Worm (Caenorhabditis elegans) whole organism, L3 larva: ENCODE measurements around the gene clec-60.

Source experiments
- R02D3.7 ChIP-seq: fragments of 150-350 bp; optimal IDR thresholded peaks from 2 replicates; lab custom pipeline; 2014; ENCODE audit warnings: missing biosample characterization, missing genetic modification characterization
- ZK546.5 ChIP-seq: sonication (generic microtip); optimal IDR thresholded peaks from 2 replicates; lab custom pipeline; 2017; ENCODE audit warnings: missing biosample characterization, missing genetic modification characterization
- aly-2 ChIP-seq: fragments of 150-350 bp; optimal IDR thresholded peaks from 2 replicates; lab custom pipeline; 2014; ENCODE audit warnings: missing biosample characterization, missing genetic modification characterization
- ama-1 ChIP-seq: fragments of 150-350 bp; optimal IDR thresholded peaks from 2 replicates; lab custom pipeline; 2018
- ceh-16 ChIP-seq: sonication (generic microtip); optimal IDR thresholded peaks from 2 replicates; lab custom pipeline; 2017; ENCODE audit warnings: missing biosample characterization, missing genetic modification characterization
- ceh-28 ChIP-seq: fragments of 150-350 bp; optimal IDR thresholded peaks from 2 replicates; lab custom pipeline; 2014; ENCODE audit warnings: missing biosample characterization, missing genetic modification reagents, missing genetic modification characterization
- ceh-82 ChIP-seq: fragments of 150-350 bp; optimal IDR thresholded peaks from 2 replicates; lab custom pipeline; 2014; ENCODE audit warnings: missing biosample characterization, missing genetic modification characterization
- ceh-9 ChIP-seq: sonication (generic microtip); optimal IDR thresholded peaks from 2 replicates; lab custom pipeline; 2018; ENCODE audit warnings: missing biosample characterization, missing genetic modification characterization
- daf-12 ChIP-seq: fragments of 150-350 bp; optimal IDR thresholded peaks from 2 replicates; lab custom pipeline; 2014; ENCODE audit warnings: missing biosample characterization, missing genetic modification reagents, missing genetic modification characterization
- egl-27 ChIP-seq: sonication (generic microtip); optimal IDR thresholded peaks from 4 replicates; lab custom pipeline; 2017; ENCODE audit warnings: missing biosample characterization, missing genetic modification reagents, missing genetic modification characterization
- elt-1 ChIP-seq: fragments of 150-350 bp; optimal IDR thresholded peaks from 2 replicates; lab custom pipeline; 2014; ENCODE audit warnings: missing biosample characterization, missing genetic modification characterization
- elt-2 ChIP-seq: sonication (generic microtip); optimal IDR thresholded peaks from 2 replicates; lab custom pipeline; 2016; ENCODE audit warnings: missing genetic modification reagents, mild to moderate bottlenecking, missing genetic modification characterization, missing compliant biosample characterization
- elt-3 ChIP-seq, 3 experiments: fragments of 150-350 bp in 1 of 3; sonication (generic microtip) in 2 of 3; optimal IDR thresholded peaks; 2 replicates in 2 of 3; 4 replicates in 1 of 3; lab custom pipeline; 2014 to 2017; ENCODE audit warnings: missing biosample characterization in 3 of 3, missing genetic modification characterization in 3 of 3
- fkh-10 ChIP-seq: sonication (generic microtip); optimal IDR thresholded peaks from 2 replicates; lab custom pipeline; 2017; ENCODE audit warnings: missing biosample characterization, missing genetic modification reagents, missing genetic modification characterization
- fkh-2 ChIP-seq: fragments of 150-350 bp; optimal IDR thresholded peaks from 2 replicates; lab custom pipeline; 2014; ENCODE audit warnings: missing biosample characterization, missing genetic modification reagents, missing genetic modification characterization
- fos-1 ChIP-seq: fragments of 150-350 bp; optimal IDR thresholded peaks from 2 replicates; lab custom pipeline; 2014; ENCODE audit warnings: missing biosample characterization, missing genetic modification characterization
- hmg-11 ChIP-seq: sonication (generic microtip); optimal IDR thresholded peaks from 2 replicates; lab custom pipeline; 2016; ENCODE audit warnings: missing genetic modification characterization, missing compliant biosample characterization
- jun-1 ChIP-seq: fragments of 150-350 bp; optimal IDR thresholded peaks from 2 replicates; lab custom pipeline; 2014; ENCODE audit warnings: missing biosample characterization, missing genetic modification reagents, missing genetic modification characterization
- lin-15B ChIP-seq: fragments of 150-350 bp; optimal IDR thresholded peaks from 2 replicates; lab custom pipeline; 2014; ENCODE audit warnings: missing biosample characterization, missing genetic modification characterization
- lin-39 ChIP-seq: fragments of 150-350 bp; optimal IDR thresholded peaks from 2 replicates; lab custom pipeline; 2018; ENCODE audit warnings: missing biosample characterization, missing genetic modification reagents, missing genetic modification characterization
- lsy-12 ChIP-seq: sonication (generic microtip); optimal IDR thresholded peaks from 2 replicates; lab custom pipeline; 2016; ENCODE audit warnings: mild to moderate bottlenecking, missing genetic modification characterization, missing compliant biosample characterization
- mdl-1 ChIP-seq: fragments of 150-350 bp; optimal IDR thresholded peaks from 2 replicates; lab custom pipeline; 2014; ENCODE audit warnings: missing biosample characterization, missing genetic modification characterization
- mml-1 ChIP-seq: fragments of 150-350 bp; sonication (generic microtip); optimal IDR thresholded peaks from 3 replicates; lab custom pipeline; 2014; ENCODE audit warnings: missing biosample characterization, missing genetic modification characterization
- nhr-11 ChIP-seq: fragments of 150-350 bp; optimal IDR thresholded peaks from 2 replicates; lab custom pipeline; 2014; ENCODE audit warnings: missing biosample characterization, missing genetic modification characterization
- nhr-23 ChIP-seq: fragments of 150-350 bp; optimal IDR thresholded peaks from 2 replicates; lab custom pipeline; 2014; ENCODE audit warnings: missing biosample characterization, missing genetic modification reagents, missing genetic modification characterization
- nhr-237 ChIP-seq: fragments of 150-350 bp; optimal IDR thresholded peaks from 2 replicates; lab custom pipeline; 2014; ENCODE audit warnings: missing biosample characterization, missing genetic modification characterization
- nhr-25 ChIP-seq: sonication (generic microtip); optimal IDR thresholded peaks from 2 replicates; lab custom pipeline; 2017; ENCODE audit warnings: missing biosample characterization, missing genetic modification characterization
- nhr-28 ChIP-seq: fragments of 150-350 bp; optimal IDR thresholded peaks from 2 replicates; lab custom pipeline; 2014; ENCODE audit warnings: missing biosample characterization, missing genetic modification characterization
- nhr-43 ChIP-seq: sonication (generic microtip); optimal IDR thresholded peaks from 2 replicates; lab custom pipeline; 2016; ENCODE audit warnings: mild to moderate bottlenecking, missing genetic modification characterization, missing compliant biosample characterization; ENCODE audit not compliant: poor library complexity, severe bottlenecking
- nhr-67 ChIP-seq: fragments of 150-350 bp; optimal IDR thresholded peaks from 2 replicates; lab custom pipeline; 2014; ENCODE audit warnings: missing biosample characterization, missing genetic modification characterization
- nhr-77 ChIP-seq: fragments of 150-350 bp; optimal IDR thresholded peaks from 2 replicates; lab custom pipeline; 2014; ENCODE audit warnings: missing biosample characterization, missing genetic modification characterization
- pha-4 ChIP-seq: fragments of 150-350 bp; optimal IDR thresholded peaks from 2 replicates; lab custom pipeline; 2014; ENCODE audit warnings: missing biosample characterization, missing genetic modification reagents, missing genetic modification characterization
- pqm-1 ChIP-seq: fragments of 150-350 bp; optimal IDR thresholded peaks from 2 replicates; lab custom pipeline; 2017; ENCODE audit warnings: missing biosample characterization, missing genetic modification characterization, inconsistent platforms
- sea-2 ChIP-seq: fragments of 150-350 bp; sonication (generic microtip); optimal IDR thresholded peaks from 4 replicates; lab custom pipeline; 2014; ENCODE audit warnings: missing biosample characterization, missing genetic modification reagents, missing genetic modification characterization
- tbx-2 ChIP-seq: sonication (generic microtip); optimal IDR thresholded peaks from 2 replicates; lab custom pipeline; 2016; ENCODE audit warnings: mild to moderate bottlenecking, missing genetic modification characterization, missing compliant biosample characterization
- zag-1 ChIP-seq: fragments of 150-350 bp; optimal IDR thresholded peaks from 2 replicates; lab custom pipeline; 2014; ENCODE audit warnings: missing biosample characterization, missing genetic modification characterization
- ztf-11 ChIP-seq: fragments of 150-350 bp; optimal IDR thresholded peaks from 2 replicates; lab custom pipeline; 2014; ENCODE audit warnings: missing biosample characterization, missing genetic modification characterization
- ztf-4 ChIP-seq: fragments of 150-350 bp; optimal IDR thresholded peaks from 2 replicates; lab custom pipeline; 2014; ENCODE audit warnings: missing biosample characterization, missing genetic modification characterization

Gene clec-60

ce11 chrII:10464230-10464920 is 17.3 kb downstream of the clec-60 start, which contains the start of the genes ZK673.6 and sdz-37:
TSS of gene ZK673.6 (minus strand) at chrII:10464330.
TSS of gene sdz-37 (plus strand) at chrII:10464870.
- no peak for TF ChIP-seq tbx-2 (tag; lab: Kevin White, UChicago)
- TF ChIP-seq mdl-1 (tag; lab: Kevin White, UChicago) = no peak
- TF ChIP-seq mml-1 (tag; lab: Kevin White, UChicago) = no peak
- no peak for TF ChIP-seq nhr-11 (tag; lab: Kevin White, UChicago)
- no peak for TF ChIP-seq pqm-1 (tag; lab: Kevin White, UChicago)
- TF ChIP-seq nhr-77 (tag; lab: Kevin White, UChicago) = no peak
- TF ChIP-seq nhr-25 (tag; lab: Kevin White, UChicago) = no peak
- TF ChIP-seq nhr-67 = no peak
- no peak for TF ChIP-seq nhr-237 (tag; lab: Kevin White, UChicago)
- TF ChIP-seq ZK546.5 (tag; lab: Kevin White, UChicago) = no peak
- TF ChIP-seq fkh-2 (tag; lab: Kevin White, UChicago) = no peak
- no peak for TF ChIP-seq sea-2 (GFP tag; lab: Kevin White, UChicago)
- TF ChIP-seq daf-12 (tag; lab: Kevin White, UChicago) = no peak
- no peak for TF ChIP-seq nhr-43 (tag; lab: Kevin White, UChicago)
- no peak for TF ChIP-seq elt-3 (tag; optimal IDR thresholded peaks at IDR 0.05; lab: Kevin White, UChicago)
- no peak for TF ChIP-seq ztf-4 (tag; lab: Kevin White, UChicago)
- no peak for TF ChIP-seq nhr-23

ce11 chrII:10461207-10461606 is 20.5 kb downstream of the clec-60 start, which contains the start of gene ZK673.5:
TSS of gene ZK673.5 (plus strand) at chrII:10461507.
- TF ChIP-seq mml-1 (tag; lab: Kevin White, UChicago) = no peak
- no peak for TF ChIP-seq ztf-4 (tag; lab: Kevin White, UChicago)
- TF ChIP-seq mdl-1 (tag; lab: Kevin White, UChicago) = no peak
- no peak for TF ChIP-seq R02D3.7
- no peak for TF ChIP-seq fos-1 (tag; lab: Kevin White, UChicago)
- TF ChIP-seq ceh-9 (tag; lab: Kevin White, UChicago) = no peak
- TF ChIP-seq pha-4 (tag; lab: Kevin White, UChicago) = no peak
- TF ChIP-seq fkh-10 = no peak
- no peak for TF ChIP-seq hmg-11 (tag; lab: Kevin White, UChicago)

- TF ChIP-seq ZK546.5 (tag; lab: Kevin White, UChicago) = no peak
- no peak for TF ChIP-seq R02D3.7
- no peak for TF ChIP-seq nhr-25 (tag; lab: Kevin White, UChicago)
- no peak for TF ChIP-seq aly-2 (tag; lab: Kevin White, UChicago)
- no peak for TF ChIP-seq egl-27
- TF ChIP-seq nhr-237 (tag; lab: Kevin White, UChicago) = no peak
- TF ChIP-seq ztf-4 (tag; lab: Kevin White, UChicago) = no peak
- no peak for TF ChIP-seq nhr-28 (tag; lab: Kevin White, UChicago)
- TF ChIP-seq ceh-28 (tag; lab: Kevin White, UChicago) = no peak
- no peak for TF ChIP-seq pqm-1 (tag; lab: Kevin White, UChicago)
- TF ChIP-seq elt-3 (tag; optimal IDR thresholded peaks at IDR 0.05; lab: Kevin White, UChicago) = no peak
- no peak for TF ChIP-seq pha-4 (tag; lab: Kevin White, UChicago)
- no peak for TF ChIP-seq elt-1 (tag; lab: Kevin White, UChicago)
- TF ChIP-seq zag-1 (tag; lab: Kevin White, UChicago) = no peak
These were observed 24.7 kb downstream of the clec-60 start, which contains the start of gene ZK673.11 for ce11 chrII:10456979-10457378. TSS of gene ZK673.11 (plus strand) at chrII:10457279.

ce11 chrII:10452620-10453019 is 29.1 kb downstream of the clec-60 start, which contains the start of gene ZK673.4:
TSS of gene ZK673.4 (plus strand) at chrII:10452920.
- TF ChIP-seq fkh-2 (tag; lab: Kevin White, UChicago) = no peak
- TF ChIP-seq nhr-67 = no peak
- no peak for TF ChIP-seq nhr-25 (tag; lab: Kevin White, UChicago)
- no peak for TF ChIP-seq egl-27
- TF ChIP-seq lin-39 (tag; lab: Kevin White, UChicago) = no peak
- TF ChIP-seq, all 47 proteins: peak for 0

- no peak for TF ChIP-seq lin-15B (tag; lab: Kevin White, UChicago)
- TF ChIP-seq ceh-16 (tag; lab: Kevin White, UChicago) = no peak
- TF ChIP-seq ztf-11 (tag; lab: Kevin White, UChicago) = no peak
- no peak for TF ChIP-seq fkh-10
- peak; percentile 86 for TF ChIP-seq ama-1 (lab: Kevin White, UChicago)
- TF ChIP-seq ztf-4 (tag; lab: Kevin White, UChicago) = peak; percentile 58
- no peak for TF ChIP-seq ceh-82 (tag; lab: Kevin White, UChicago)
- peak; percentile 55 for TF ChIP-seq nhr-43 (tag; lab: Kevin White, UChicago)
- TF ChIP-seq nhr-237 (tag; lab: Kevin White, UChicago) = no peak
- TF ChIP-seq jun-1 (tag; lab: Kevin White, UChicago) = peak; percentile 48
- peak; percentile 55 for TF ChIP-seq pha-4 (tag; lab: Kevin White, UChicago)
- TF ChIP-seq elt-3 (tag; optimal IDR thresholded peaks at IDR 0.05; lab: Kevin White, UChicago) = no peak
- TF ChIP-seq elt-2 (tag; lab: Kevin White, UChicago) = peak; percentile 25
- TF ChIP-seq ceh-28 (tag; lab: Kevin White, UChicago) = peak; percentile 30
- peak; percentile 62 for TF ChIP-seq lsy-12 (tag; lab: Kevin White, UChicago)
- TF ChIP-seq, all 47 proteins: peak for 8
These were observed 31.3 kb downstream of the clec-60 start for ce11 chrII:10450335-10450734.
